Fruit fly (Drosophila melanogaster) whole organism, embryonic: ENCODE results near the gene alpha-Est7.

Experiments
- Antp ChIP-seq: fragments of 200-800 bp; sonication (Bioruptor generic); optimal IDR thresholded peaks from 3 replicates; lab custom pipeline; 2016; ENCODE audit warnings: missing biosample characterization, missing genetic modification characterization
- Bgb ChIP-seq: fragments of 200-800 bp; sonication (Bioruptor generic); IDR thresholded peaks from 2 replicates; pipeline ENCODE4 v1.3.6; 2022; ENCODE audit warnings: missing biosample characterization, missing genetic modification characterization; ENCODE audit not compliant: partially characterized antibody
- CG10267 ChIP-seq: fragments of 200-800 bp; sonication (Bioruptor generic); optimal IDR thresholded peaks from 2 replicates; lab custom pipeline; 2018; ENCODE audit warnings: missing biosample characterization, mild to moderate bottlenecking, missing genetic modification characterization, moderate library complexity
- CG11560 ChIP-seq: fragments of 200-800 bp; sonication (Bioruptor generic); IDR thresholded peaks from 3 replicates; pipeline ENCODE4 v1.3.6; 2022; ENCODE audit warnings: missing biosample characterization, missing genetic modification characterization
- CG11695 ChIP-seq: fragments of 200-800 bp; sonication (Bioruptor generic); IDR thresholded peaks from 3 replicates; pipeline ENCODE4 v1.3.6; 2022; ENCODE audit warnings: missing biosample characterization, missing genetic modification characterization
- CG12659 ChIP-seq: fragments of 200-800 bp; sonication (Bioruptor generic); optimal IDR thresholded peaks from 3 replicates; lab custom pipeline; 2017; ENCODE audit warnings: mild to moderate bottlenecking, missing biosample characterization, missing genetic modification reagents, missing genetic modification characterization
- CG12769 ChIP-seq: fragments of 200-800 bp; sonication (Bioruptor generic); optimal IDR thresholded peaks from 2 replicates; lab custom pipeline; 2019; ENCODE audit warnings: missing biosample characterization, mild to moderate bottlenecking, missing genetic modification characterization, moderate library complexity
- CG14710 ChIP-seq: fragments of 200-800 bp; sonication (Bioruptor generic); optimal IDR thresholded peaks from 3 replicates; lab custom pipeline; 2019; ENCODE audit warnings: missing biosample characterization, mild to moderate bottlenecking, missing genetic modification characterization, moderate library complexity
- CG15514 ChIP-seq: fragments of 200-800 bp; sonication (Bioruptor generic); optimal IDR thresholded peaks from 3 replicates; lab custom pipeline; 2017; ENCODE audit warnings: missing biosample characterization, missing genetic modification characterization, mild to moderate bottlenecking, moderate library complexity, missing genetic modification reagents
- CG1603 ChIP-seq: fragments of 200-800 bp; sonication (Bioruptor generic); optimal IDR thresholded peaks from 2 replicates; lab custom pipeline; 2019; ENCODE audit warnings: missing biosample characterization, mild to moderate bottlenecking, missing genetic modification characterization, moderate library complexity
- CG1647 ChIP-seq: fragments of 200-800 bp; sonication (Bioruptor generic); optimal IDR thresholded peaks from 3 replicates; lab custom pipeline; 2016; ENCODE audit warnings: missing biosample characterization, missing genetic modification characterization
- CG17186 ChIP-seq: fragments of 200-800 bp; sonication (Bioruptor generic); optimal IDR thresholded peaks from 3 replicates; lab custom pipeline; 2017; ENCODE audit warnings: missing biosample characterization, missing genetic modification reagents, missing genetic modification characterization
- CG2116 ChIP-seq: fragments of 200-800 bp; sonication (Bioruptor generic); optimal IDR thresholded peaks from 3 replicates; lab custom pipeline; 2018; ENCODE audit warnings: missing biosample characterization, mild to moderate bottlenecking, missing genetic modification characterization
- CG30020 ChIP-seq: fragments of 200-800 bp; optimal IDR thresholded peaks from 2 replicates; lab custom pipeline; 2019; ENCODE audit warnings: missing biosample characterization, mild to moderate bottlenecking, missing genetic modification characterization, moderate library complexity
- CG31441 ChIP-seq: fragments of 200-800 bp; sonication (Bioruptor generic); IDR thresholded peaks from 2 replicates; pipeline ENCODE4 v1.3.6; 2022; ENCODE audit warnings: missing biosample characterization, missing genetic modification characterization
- CG3838 ChIP-seq: fragments of 200-800 bp; sonication (Bioruptor generic); optimal IDR thresholded peaks from 3 replicates; lab custom pipeline; 2016; ENCODE audit warnings: missing biosample characterization, missing genetic modification characterization
- CG3995 ChIP-seq: fragments of 200-800 bp; sonication (Bioruptor generic); optimal IDR thresholded peaks from 3 replicates; lab custom pipeline; 2016; ENCODE audit warnings: missing biosample characterization, missing genetic modification characterization
- CG4328 ChIP-seq: fragments of 200-800 bp; sonication (Bioruptor generic); optimal IDR thresholded peaks from 3 replicates; lab custom pipeline; 2017; ENCODE audit warnings: missing biosample characterization, missing genetic modification reagents, missing genetic modification characterization
- CG4617 ChIP-seq: fragments of 200-800 bp; sonication (Bioruptor generic); optimal IDR thresholded peaks from 3 replicates; lab custom pipeline; 2016; ENCODE audit warnings: missing biosample characterization, missing genetic modification characterization, borderline replicate concordance
- CG7271 ChIP-seq: fragments of 200-800 bp; sonication (Bioruptor generic); optimal IDR thresholded peaks from 2 replicates; lab custom pipeline; 2018; ENCODE audit warnings: missing biosample characterization, mild to moderate bottlenecking, missing genetic modification characterization, moderate library complexity
- CG8359 ChIP-seq: fragments of 200-800 bp; sonication (Bioruptor generic); optimal IDR thresholded peaks from 2 replicates; lab custom pipeline; 2017; ENCODE audit warnings: missing biosample characterization, mild to moderate bottlenecking, missing genetic modification characterization, borderline replicate concordance
- CG8478 ChIP-seq: fragments of >200 bp; optimal IDR thresholded peaks from 2 replicates; lab custom pipeline; 2018
- CG9727 ChIP-seq: fragments of 200-800 bp; sonication (Bioruptor generic); optimal IDR thresholded peaks from 3 replicates; lab custom pipeline; 2017; ENCODE audit warnings: missing biosample characterization, mild to moderate bottlenecking, missing genetic modification characterization
- CG9797 ChIP-seq: fragments of 200-800 bp; sonication (Bioruptor generic); optimal IDR thresholded peaks from 3 replicates; lab custom pipeline; 2018; ENCODE audit warnings: missing biosample characterization, mild to moderate bottlenecking, missing genetic modification characterization
- Dll ChIP-seq: fragments of 200-800 bp; sonication (Bioruptor generic); IDR thresholded peaks from 4 replicates; pipeline ENCODE4 v1.3.6; 2022; ENCODE audit warnings: missing biosample characterization, missing genetic modification characterization; ENCODE audit not compliant: partially characterized antibody
- Dp ChIP-seq: fragments of 200-800 bp; sonication (Bioruptor generic); optimal IDR thresholded peaks from 2 replicates; lab custom pipeline; 2018; ENCODE audit warnings: missing biosample characterization, mild to moderate bottlenecking, missing genetic modification characterization, moderate library complexity
- Dref ChIP-seq: fragments of 200-800 bp; sonication (Bioruptor generic); IDR thresholded peaks from 2 replicates; pipeline ENCODE4 v1.3.6; 2022; ENCODE audit warnings: missing biosample characterization, missing genetic modification characterization
- HLH3B ChIP-seq: fragments of 200-800 bp; sonication (Bioruptor generic); IDR thresholded peaks from 2 replicates; pipeline ENCODE4 v1.3.6; 2022; ENCODE audit warnings: missing biosample characterization, missing genetic modification characterization
- HLH4C ChIP-seq: fragments of 200-800 bp; sonication (Bioruptor generic); IDR thresholded peaks from 3 replicates; pipeline ENCODE4 v1.3.6; 2022; ENCODE audit warnings: missing biosample characterization, missing genetic modification characterization; ENCODE audit not compliant: partially characterized antibody
- Jarid2 ChIP-seq: fragments of 200-800 bp; sonication (Bioruptor generic); optimal IDR thresholded peaks from 3 replicates; lab custom pipeline; 2017; ENCODE audit warnings: mild to moderate bottlenecking, missing biosample characterization, missing genetic modification reagents, missing genetic modification characterization
- Lhr ChIP-seq: fragments of 200-800 bp; sonication (Bioruptor generic); optimal IDR thresholded peaks from 3 replicates; lab custom pipeline; 2017; ENCODE audit warnings: mild to moderate bottlenecking, missing biosample characterization, missing genetic modification reagents, missing genetic modification characterization
- Mrtf ChIP-seq: fragments of 200-800 bp; sonication (Bioruptor generic); IDR thresholded peaks from 3 replicates; pipeline ENCODE4 v1.3.6; 2022; ENCODE audit warnings: missing biosample characterization, missing genetic modification characterization
- Myb ChIP-seq: fragments of 200-800 bp; sonication (Bioruptor generic); optimal IDR thresholded peaks from 2 replicates; lab custom pipeline; 2016; ENCODE audit warnings: missing biosample characterization, missing genetic modification characterization
- Sin3A ChIP-seq: fragments of >200 bp; optimal IDR thresholded peaks from 2 replicates; lab custom pipeline; 2018
- Vsx1 ChIP-seq: fragments of 200-800 bp; sonication (Bioruptor generic); optimal IDR thresholded peaks from 2 replicates; lab custom pipeline; 2017; ENCODE audit warnings: missing biosample characterization, mild to moderate bottlenecking, missing genetic modification characterization, missing genetic modification reagents
- al ChIP-seq: fragments of 200-800 bp; sonication (Bioruptor generic); IDR thresholded peaks from 2 replicates; pipeline ENCODE4 v1.3.6; 2022; ENCODE audit warnings: missing biosample characterization, missing genetic modification characterization
- ara ChIP-seq: fragments of 200-800 bp; sonication (Bioruptor generic); IDR thresholded peaks from 2 replicates; pipeline ENCODE4 v1.3.6; 2022; ENCODE audit warnings: missing biosample characterization, missing genetic modification characterization
- cad ChIP-seq: fragments of >200 bp; optimal IDR thresholded peaks from 2 replicates; lab custom pipeline; 2017; ENCODE audit warnings: missing biosample characterization, missing genetic modification characterization
- gfzf ChIP-seq: fragments of 200-800 bp; sonication (Bioruptor generic); optimal IDR thresholded peaks from 2 replicates; lab custom pipeline; 2016; ENCODE audit warnings: missing biosample characterization, mild to moderate bottlenecking, missing genetic modification characterization, moderate library complexity
- grau ChIP-seq: fragments of 200-800 bp; optimal IDR thresholded peaks from 3 replicates; lab custom pipeline; 2019; ENCODE audit warnings: missing biosample characterization, mild to moderate bottlenecking, missing genetic modification characterization, moderate library complexity
- jing ChIP-seq: fragments of 200-800 bp; sonication (Bioruptor generic); optimal IDR thresholded peaks from 2 replicates; lab custom pipeline; 2018; ENCODE audit warnings: missing biosample characterization, mild to moderate bottlenecking, missing genetic modification characterization
- kay ChIP-seq: fragments of 200-800 bp; sonication (Bioruptor generic); optimal IDR thresholded peaks from 2 replicates; lab custom pipeline; 2016; ENCODE audit warnings: missing biosample characterization, missing genetic modification characterization
- mam ChIP-seq: fragments of 200-800 bp; sonication (Bioruptor generic); optimal IDR thresholded peaks from 3 replicates; lab custom pipeline; 2016; ENCODE audit warnings: missing biosample characterization, missing genetic modification characterization
- nerfin-1 ChIP-seq: fragments of 200-800 bp; sonication (Bioruptor generic); optimal IDR thresholded peaks from 3 replicates; lab custom pipeline; 2019; ENCODE audit warnings: missing biosample characterization, mild to moderate bottlenecking, missing genetic modification characterization, moderate library complexity
- nmo ChIP-seq: fragments of 200-800 bp; sonication (Bioruptor generic); optimal IDR thresholded peaks from 2 replicates; lab custom pipeline; 2018; ENCODE audit warnings: missing biosample characterization, mild to moderate bottlenecking, missing genetic modification characterization, moderate library complexity
- run ChIP-seq: fragments of 200-800 bp; sonication (Bioruptor generic); optimal IDR thresholded peaks from 3 replicates; lab custom pipeline; 2018; ENCODE audit warnings: missing biosample characterization, mild to moderate bottlenecking, missing genetic modification characterization
- stwl ChIP-seq: fragments of 200-800 bp; sonication (Bioruptor generic); optimal IDR thresholded peaks from 3 replicates; lab custom pipeline; 2018; ENCODE audit warnings: missing biosample characterization, mild to moderate bottlenecking, missing genetic modification characterization, moderate library complexity
- trem ChIP-seq: fragments of 200-800 bp; optimal IDR thresholded peaks from 3 replicates; lab custom pipeline; 2019; ENCODE audit warnings: missing biosample characterization, mild to moderate bottlenecking, missing genetic modification characterization, moderate library complexity
- trh ChIP-seq: fragments of 200-800 bp; sonication (Bioruptor generic); optimal IDR thresholded peaks from 2 replicates; lab custom pipeline; 2016; ENCODE audit warnings: missing biosample characterization, missing genetic modification characterization
- zen ChIP-seq: fragments of 200-800 bp; sonication (Bioruptor generic); optimal IDR thresholded peaks from 3 replicates; lab custom pipeline; 2018; ENCODE audit warnings: missing biosample characterization, mild to moderate bottlenecking, missing genetic modification characterization, moderate library complexity

Gene alpha-Est7

dm6 chr3R:7530184-7530821 lies 6.8 kb upstream of the alpha-Est7 start, which contains the start of the genes Rtnl2 and alphaTub84D:
TSS of gene Rtnl2 (minus strand) at chr3R:7530241.
TSS of gene alphaTub84D (plus strand) at chr3R:7530753.
- TF ChIP-seq Antp (GFP tag; lab: Kevin White, UChicago): no peak
- TF ChIP-seq Dll (GFP tag; lab: Robert Waterston, UW): 0 out of 4 replicates have a peak, but pooled peaks have one; percentile 40
- TF ChIP-seq CG3838 (GFP tag; lab: Kevin White, UChicago): no peak
- 0 out of 3 replicates have a peak, but pooled peaks have one; percentile 22 for TF ChIP-seq HLH4C (GFP tag; lab: Robert Waterston, UW)
- peak; percentile 79 for TF ChIP-seq Dp (GFP tag; lab: Kevin White, UChicago)
- TF ChIP-seq Myb (GFP tag; lab: Kevin White, UChicago): no peak
- TF ChIP-seq kay (GFP tag; lab: Kevin White, UChicago): no peak
- TF ChIP-seq trem (tag; lab: Kevin White, UChicago): peak; percentile 36
- TF ChIP-seq CG2116: peak; percentile 77
- TF ChIP-seq CG31441: no peak
- TF ChIP-seq nerfin-1: no peak
- TF ChIP-seq CG3995 (GFP tag; lab: Kevin White, UChicago): peak; percentile 7
- TF ChIP-seq CG4617 (GFP tag; lab: Kevin White, UChicago): peak; percentile 36
- TF ChIP-seq Mrtf (GFP tag; lab: Robert Waterston, UW): no peak
- TF ChIP-seq mam (GFP tag; lab: Kevin White, UChicago): no peak
- TF ChIP-seq CG8359 (GFP tag; lab: Kevin White, UChicago): no peak
- 0 out of 2 replicates have a peak, but pooled peaks have one; percentile 7 for TF ChIP-seq Bgb (GFP tag; lab: Robert Waterston, UW)
- TF ChIP-seq run (tag; lab: Kevin White, UChicago): no peak
- no peak for TF ChIP-seq CG4328
- TF ChIP-seq stwl (tag; lab: Kevin White, UChicago): peak; percentile 56
- no peak for TF ChIP-seq CG12769
- peak; percentile 66 for TF ChIP-seq CG9797 (GFP tag; lab: Kevin White, UChicago)
- no peak for TF ChIP-seq al (GFP tag; lab: Robert Waterston, UW)
- TF ChIP-seq Vsx1 (GFP tag; lab: Kevin White, UChicago): no peak
- peak; percentile 12 for TF ChIP-seq CG1603 (tag; lab: Kevin White, UChicago)
- TF ChIP-seq zen: peak; percentile 9
- TF ChIP-seq CG14710 (tag; lab: Kevin White, UChicago): peak; percentile 79
- TF ChIP-seq gfzf (GFP tag; lab: Kevin White, UChicago): peak; percentile 77
- peak; percentile 19 for TF ChIP-seq Sin3A
- no peak for TF ChIP-seq CG7271 (tag; lab: Kevin White, UChicago)
- TF ChIP-seq HLH3B (GFP tag; lab: Robert Waterston, UW): no peak
- no peak for TF ChIP-seq trh (GFP tag; lab: Kevin White, UChicago)
- TF ChIP-seq Jarid2 (GFP tag; lab: Kevin White, UChicago): no peak
- peak; percentile 76 for TF ChIP-seq Dref (GFP tag; lab: Robert Waterston, UW)
- no peak for TF ChIP-seq jing
- TF ChIP-seq cad (GFP tag; lab: Kevin White, UChicago): no peak
- peak; percentile 35 for TF ChIP-seq CG10267
- no peak for TF ChIP-seq CG8478
- no peak for TF ChIP-seq CG11560 (tag; lab: Robert Waterston, UW)
- TF ChIP-seq CG12659 (GFP tag; lab: Kevin White, UChicago): peak; percentile 9
- peak; percentile 57 for TF ChIP-seq CG30020 (tag; lab: Kevin White, UChicago)
- no peak for TF ChIP-seq ara (GFP tag; lab: Robert Waterston, UW)
- no peak for TF ChIP-seq CG1647
- TF ChIP-seq CG11695 (GFP tag; lab: Robert Waterston, UW): no peak
- no peak for TF ChIP-seq grau (tag; lab: Kevin White, UChicago)
- TF ChIP-seq Lhr (GFP tag; lab: Kevin White, UChicago): peak; percentile 12
- TF ChIP-seq nmo: peak; percentile 38
- TF ChIP-seq CG9727 (GFP tag; lab: Kevin White, UChicago): no peak
- peak; percentile 88 for TF ChIP-seq CG17186
- TF ChIP-seq CG15514 (GFP tag; lab: Kevin White, UChicago): peak; percentile 16
